Worm (Caenorhabditis elegans) whole organism, late embryonic: ENCODE measurements around the gene epg-7.

Source experiments
- F13H6.1 ChIP-seq: sonication (generic microtip); optimal IDR thresholded peaks from 2 replicates; lab custom pipeline; 2016; ENCODE audit warnings: missing genetic modification characterization, missing compliant biosample characterization
- K02D7.2 ChIP-seq: sonication (generic microtip); optimal IDR thresholded peaks from 2 replicates; lab custom pipeline; 2017; ENCODE audit warnings: mild to moderate bottlenecking, missing genetic modification characterization, missing compliant biosample characterization
- T23F11.4 ChIP-seq: fragments of 200-800 bp; sonication (Bioruptor generic); optimal IDR thresholded peaks from 2 replicates; lab custom pipeline; 2018; ENCODE audit warnings: mild to moderate bottlenecking, missing genetic modification characterization, missing compliant biosample characterization
- Y22D7AL.16 ChIP-seq: sonication (generic microtip); optimal IDR thresholded peaks from 2 replicates; lab custom pipeline; 2016; ENCODE audit warnings: missing genetic modification characterization, missing compliant biosample characterization
- ama-1 ChIP-seq: fragments of 150-350 bp; optimal IDR thresholded peaks from 2 replicates; lab custom pipeline; 2014
- ceh-18 ChIP-seq: sonication (generic microtip); optimal IDR thresholded peaks from 2 replicates; lab custom pipeline; 2016; ENCODE audit warnings: missing genetic modification characterization, missing compliant biosample characterization
- ceh-22 ChIP-seq: sonication (generic microtip); optimal IDR thresholded peaks from 2 replicates; lab custom pipeline; 2017; ENCODE audit warnings: missing biosample characterization, missing genetic modification characterization
- ceh-24 ChIP-seq: sonication (generic microtip); optimal IDR thresholded peaks from 2 replicates; lab custom pipeline; 2016; ENCODE audit warnings: mild to moderate bottlenecking, missing genetic modification characterization, missing compliant biosample characterization
- ceh-30 ChIP-seq: fragments of 150-350 bp; optimal IDR thresholded peaks from 2 replicates; lab custom pipeline; 2014; ENCODE audit warnings: missing biosample characterization, missing genetic modification characterization
- ceh-31 ChIP-seq: sonication (generic microtip); optimal IDR thresholded peaks from 2 replicates; lab custom pipeline; 2016; ENCODE audit warnings: missing genetic modification characterization, missing compliant biosample characterization
- ceh-34 ChIP-seq: sonication (generic microtip); optimal IDR thresholded peaks from 2 replicates; lab custom pipeline; 2016; ENCODE audit warnings: mild to moderate bottlenecking, missing genetic modification characterization, missing compliant biosample characterization
- ceh-48 ChIP-seq: sonication (generic microtip); optimal IDR thresholded peaks from 2 replicates; lab custom pipeline; 2016; ENCODE audit warnings: missing genetic modification characterization, inconsistent platforms, missing compliant biosample characterization
- ceh-9 ChIP-seq: sonication (generic microtip); optimal IDR thresholded peaks from 2 replicates; lab custom pipeline; 2016; ENCODE audit warnings: mild to moderate bottlenecking, missing genetic modification characterization, inconsistent platforms, missing compliant biosample characterization
- elt-2 ChIP-seq: sonication (generic microtip); optimal IDR thresholded peaks from 2 replicates; lab custom pipeline; 2016; ENCODE audit warnings: missing genetic modification reagents, missing genetic modification characterization, missing compliant biosample characterization
- elt-4 ChIP-seq: sonication (generic microtip); optimal IDR thresholded peaks from 2 replicates; lab custom pipeline; 2016; ENCODE audit warnings: missing genetic modification characterization, missing compliant biosample characterization
- eyg-1 ChIP-seq: sonication (generic microtip); optimal IDR thresholded peaks from 2 replicates; lab custom pipeline; 2016; ENCODE audit warnings: missing genotype, missing genetic modification characterization, missing compliant biosample characterization
- fkh-6 ChIP-seq: sonication (generic microtip); optimal IDR thresholded peaks from 2 replicates; lab custom pipeline; 2016; ENCODE audit warnings: missing genetic modification characterization, missing compliant biosample characterization
- gmeb-2 ChIP-seq: sonication (generic microtip); optimal IDR thresholded peaks from 2 replicates; lab custom pipeline; 2016; ENCODE audit warnings: missing genetic modification characterization, inconsistent platforms, missing compliant biosample characterization
- hlh-13 ChIP-seq: fragments of 200-800 bp; sonication (Bioruptor generic); optimal IDR thresholded peaks from 2 replicates; lab custom pipeline; 2018; ENCODE audit warnings: mild to moderate bottlenecking, missing genetic modification characterization, missing compliant biosample characterization
- hlh-6 ChIP-seq: sonication (generic microtip); optimal IDR thresholded peaks from 2 replicates; lab custom pipeline; 2016; ENCODE audit warnings: missing genotype, missing genetic modification characterization, missing compliant biosample characterization
- hlh-8 ChIP-seq: sonication (generic microtip); optimal IDR thresholded peaks from 2 replicates; lab custom pipeline; 2016; ENCODE audit warnings: missing genotype, missing genetic modification characterization, missing compliant biosample characterization
- lim-6 ChIP-seq: sonication (generic microtip); optimal IDR thresholded peaks from 2 replicates; lab custom pipeline; 2016; ENCODE audit warnings: missing genetic modification characterization, missing compliant biosample characterization
- mec-3 ChIP-seq: sonication (generic microtip); optimal IDR thresholded peaks from 2 replicates; lab custom pipeline; 2016; ENCODE audit warnings: borderline replicate concordance, missing genetic modification characterization, missing compliant biosample characterization
- nhr-11 ChIP-seq: fragments of 150-350 bp; optimal IDR thresholded peaks from 2 replicates; lab custom pipeline; 2014; ENCODE audit warnings: missing biosample characterization, missing genetic modification characterization
- pag-3 ChIP-seq: sonication (generic microtip); optimal IDR thresholded peaks from 2 replicates; lab custom pipeline; 2016; ENCODE audit warnings: missing compliant biosample characterization, missing genetic modification characterization, borderline replicate concordance
- pat-9 ChIP-seq: fragments of 200-800 bp; sonication (Bioruptor generic); optimal IDR thresholded peaks from 2 replicates; lab custom pipeline; 2018; ENCODE audit warnings: mild to moderate bottlenecking, missing genetic modification characterization, moderate library complexity, missing compliant biosample characterization
- ref-2 ChIP-seq: sonication (generic microtip); optimal IDR thresholded peaks from 2 replicates; lab custom pipeline; 2016; ENCODE audit warnings: missing genetic modification characterization, missing compliant biosample characterization
- tbx-2 ChIP-seq: sonication (generic microtip); optimal IDR thresholded peaks from 2 replicates; lab custom pipeline; 2016; ENCODE audit warnings: missing genetic modification characterization, missing compliant biosample characterization
- ttx-3 ChIP-seq: sonication (generic microtip); optimal IDR thresholded peaks from 2 replicates; lab custom pipeline; 2016; ENCODE audit warnings: missing genetic modification reagents, missing genetic modification characterization, missing compliant biosample characterization
- unc-3 ChIP-seq, 2 experiments: fragments of 200-800 bp in 1 of 2; sonication (Bioruptor generic) in 1 of 2; sonication (generic microtip) in 1 of 2; conservative IDR thresholded peaks in 1 of 2; optimal IDR thresholded peaks in 1 of 2; 2 replicates each; pipeline versions ENCODE4 v1.3.6 to Lab custom; 2016 to 2022; ENCODE audit warnings: missing compliant biosample characterization in 2 of 2, missing genetic modification characterization in 2 of 2, missing genetic modification reagents in 1 of 2
- unc-42 ChIP-seq: sonication (generic microtip); optimal IDR thresholded peaks from 2 replicates; lab custom pipeline; 2016; ENCODE audit warnings: missing genotype, missing genetic modification characterization, missing compliant biosample characterization
- unc-86 ChIP-seq: sonication (generic microtip); optimal IDR thresholded peaks from 2 replicates; lab custom pipeline; 2016; ENCODE audit warnings: missing genetic modification characterization, missing compliant biosample characterization
- ztf-16 ChIP-seq: sonication (generic microtip); optimal IDR thresholded peaks from 2 replicates; lab custom pipeline; 2017; ENCODE audit warnings: missing genetic modification characterization, missing compliant biosample characterization

epg-7 gene

DNA sequence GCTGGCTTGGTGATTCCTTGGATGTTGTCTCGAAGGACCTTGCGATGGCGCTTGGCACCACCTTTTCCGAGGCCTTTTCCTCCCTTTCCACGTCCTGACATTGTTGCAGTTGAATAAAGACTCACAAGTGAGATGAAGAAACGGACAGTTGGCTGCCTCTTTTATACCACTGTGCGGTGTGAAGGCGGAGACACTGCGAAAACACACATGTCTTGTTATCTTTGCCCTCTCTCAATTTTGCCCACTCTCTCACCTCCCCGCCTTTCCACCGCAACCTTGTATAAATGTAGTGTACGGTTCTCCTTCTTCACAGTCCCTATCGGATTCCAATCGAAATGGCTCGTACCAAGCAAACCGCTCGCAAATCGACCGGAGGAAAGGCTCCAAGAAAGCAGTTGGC, 24.7 kb upstream of the epg-7 start, which contains the start of the genes his-38 and his-40:
Gene his-38 (minus strand): TSS at position 101 of the 400 bp plus-strand sequence.
Gene his-40 (plus strand): TSS at position 336 of the 400 bp plus-strand sequence.
- TF ChIP-seq tbx-2 (tag; lab: Kevin White, UChicago) (no peak), ttx-3 (tag; lab: Kevin White, UChicago) (no peak), ceh-34 (tag; lab: Kevin White, UChicago) (no peak), ztf-16 (tag; lab: Kevin White, UChicago) (no peak), gmeb-2 (tag; lab: Kevin White, UChicago) (no peak)
- TF ChIP-seq, all 69 proteins: peak for 0

DNA sequence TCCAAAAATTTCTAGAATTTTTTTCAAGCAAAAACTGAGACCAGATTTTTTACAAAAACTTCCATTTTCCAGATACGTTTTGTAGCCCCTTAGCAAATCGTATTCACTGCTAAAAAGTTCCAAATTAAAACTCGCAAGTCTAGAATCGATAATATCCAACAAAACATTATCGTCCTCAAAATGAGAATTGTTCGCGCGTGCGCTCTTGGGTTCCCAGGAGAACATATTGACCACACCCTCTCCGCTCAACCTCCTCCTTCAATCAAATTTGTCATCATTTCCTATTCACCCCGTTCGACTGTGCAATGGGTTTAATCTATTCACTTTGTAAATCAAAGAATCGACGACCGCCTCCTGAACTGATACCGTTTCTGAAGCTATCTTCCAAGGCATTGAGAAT, 22.6 kb upstream of the epg-7 start:
- no peak for TF ChIP-seq unc-42 (tag; lab: Kevin White, UChicago)
- TF ChIP-seq eyg-1 (tag; lab: Kevin White, UChicago): no peak
- no peak for TF ChIP-seq unc-86 (tag; lab: Kevin White, UChicago)
- no peak for TF ChIP-seq pag-3 (tag; lab: Kevin White, UChicago)
- no peak for TF ChIP-seq unc-3 (GFP tag; conservative IDR thresholded peaks at IDR 0.05; lab: Robert Waterston, UW)
- TF ChIP-seq unc-3 (tag; optimal IDR thresholded peaks at IDR 0.05; lab: Kevin White, UChicago): no peak
- TF ChIP-seq K02D7.2 (tag; lab: Kevin White, UChicago): no peak
- no peak for TF ChIP-seq ceh-30 (tag; lab: Kevin White, UChicago)
- no peak for TF ChIP-seq Y22D7AL.16 (tag; lab: Kevin White, UChicago)
- TF ChIP-seq pat-9 (tag; lab: Kevin White, UChicago): no peak
- no peak for TF ChIP-seq ceh-24
- no peak for TF ChIP-seq ceh-48 (tag; lab: Kevin White, UChicago)
- no peak for TF ChIP-seq ceh-9 (tag; lab: Kevin White, UChicago)
- TF ChIP-seq nhr-11 (tag; lab: Kevin White, UChicago): no peak

DNA sequence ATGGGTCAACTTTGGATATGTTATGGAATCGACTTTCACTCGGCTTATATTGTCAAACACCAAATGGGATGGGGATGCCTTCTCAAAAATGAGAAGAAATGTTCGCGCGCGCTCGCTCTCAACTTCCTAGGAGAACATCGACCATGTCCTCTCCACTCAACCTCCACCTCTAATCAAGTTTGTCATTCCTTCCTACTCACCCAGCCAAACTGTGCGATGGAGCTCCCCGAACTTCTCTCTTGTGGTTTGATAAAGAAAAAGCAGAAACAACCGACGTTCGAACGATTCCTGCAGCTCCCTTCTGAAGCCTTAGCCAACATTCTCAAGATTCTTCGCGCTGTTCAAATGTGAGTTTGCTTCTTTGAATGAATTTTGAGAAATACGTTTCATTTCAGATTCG, 21.3 kb upstream of the epg-7 start:
- TF ChIP-seq ceh-31 (tag; lab: Kevin White, UChicago): no peak

DNA sequence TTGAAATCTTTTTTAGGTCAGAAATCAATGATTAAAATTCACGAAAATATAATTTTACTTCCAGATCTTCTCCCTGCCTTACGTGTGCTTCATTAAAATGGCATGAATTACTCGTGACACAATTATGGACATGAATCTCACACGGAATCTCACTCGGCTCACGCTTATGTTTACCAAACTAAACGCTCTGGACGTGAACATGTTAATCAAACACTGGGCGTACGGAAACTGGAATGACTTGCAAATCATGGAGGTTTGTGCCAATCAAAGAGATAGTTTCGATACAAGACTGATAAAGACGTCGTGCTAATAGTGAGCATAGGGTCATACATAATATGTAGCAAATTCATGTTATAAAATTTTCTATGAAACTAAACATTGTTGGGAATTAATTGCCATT, 19.9 kb upstream of the epg-7 start:
- TF ChIP-seq fkh-6 (tag; lab: Kevin White, UChicago) (no peak), ceh-18 (no peak), ref-2 (tag; lab: Kevin White, UChicago) (no peak), ceh-48 (tag; lab: Kevin White, UChicago) (no peak), nhr-11 (tag; lab: Kevin White, UChicago) (no peak), ceh-34 (tag; lab: Kevin White, UChicago) (no peak), elt-4 (tag; lab: Kevin White, UChicago) (no peak), mec-3 (tag; lab: Kevin White, UChicago) (no peak), hlh-8 (no peak), ceh-22 (no peak), hlh-13 (GFP tag; lab: Kevin White, UChicago) (no peak), Y22D7AL.16 (tag; lab: Kevin White, UChicago) (no peak), gmeb-2 (tag; lab: Kevin White, UChicago) (no peak), unc-3 (GFP tag; conservative IDR thresholded peaks at IDR 0.05; lab: Robert Waterston, UW) (no peak), unc-3 (tag; optimal IDR thresholded peaks at IDR 0.05; lab: Kevin White, UChicago) (no peak), T23F11.4 (GFP tag; lab: Kevin White, UChicago) (no peak), hlh-6 (tag; lab: Kevin White, UChicago) (no peak), lim-6 (tag; lab: Kevin White, UChicago) (no peak), pag-3 (tag; lab: Kevin White, UChicago) (no peak), ama-1 (no peak)
- TF ChIP-seq, all 69 proteins: peak for 0

ce11 chrX:7315329-7315728, 19.2 kb upstream of the epg-7 start, which contains the start of gene spp-3:
TSS of gene spp-3 (minus strand) at chrX:7315353.
- TF ChIP-seq elt-2 (tag; lab: Kevin White, UChicago) (peak; percentile 10), F13H6.1 (no peak), ztf-16 (tag; lab: Kevin White, UChicago) (no peak)
